Fruit fly (Drosophila melanogaster): ENCODE data around the gene eIF4E3.
"Not testable (repeated sequence)": the region's sequence is repeated elsewhere in the genome, so short reads cannot be mapped to it uniquely, and the experiment has no call there.

- TF ChIP-seq CG4282 (GFP tag; optimal IDR thresholded peaks at IDR 0.05); CG4328 (GFP tag; optimal IDR thresholded peaks at IDR 0.05); Abd-B (GFP tag; optimal IDR thresholded peaks at IDR 0.05); sens-2 (GFP tag; IDR thresholded peaks at IDR 0.05); odd (GFP tag; optimal IDR thresholded peaks at IDR 0.05); jigr1 (GFP tag; IDR thresholded peaks at IDR 0.05); CG12391 (tag; optimal IDR thresholded peaks at IDR 0.05): not testable (repeated sequence)
These were observed 9.3 kb downstream of the eIF4E3 start, which contains the start of gene Dscam4 for dm6 chr3L:8238347-8238746.
